Worm (Caenorhabditis elegans): ENCODE data around the gene dsl-2.

DNA sequence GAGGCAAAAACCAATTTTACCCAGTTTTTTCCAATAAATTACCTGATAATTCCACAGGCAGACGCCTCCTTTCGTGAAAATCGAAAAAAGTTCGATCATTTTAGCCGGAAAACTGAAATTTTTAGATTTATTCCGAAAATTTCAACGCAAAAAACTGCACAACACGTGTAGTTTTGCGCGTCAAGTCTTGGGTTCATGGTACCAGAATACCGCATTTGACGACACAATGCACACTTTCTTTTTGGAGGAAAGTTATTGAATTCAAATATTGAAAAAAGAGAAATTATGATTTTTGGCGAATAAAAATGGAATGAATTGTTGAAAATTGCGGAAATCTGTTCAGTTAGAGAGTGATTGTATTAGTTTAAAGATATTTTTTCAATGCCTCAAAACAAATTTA, 34.9 kb upstream of the dsl-2 start, which contains the start of gene F38A1.8:
- TF ChIP-seq unc-62 (GFP tag; optimal IDR thresholded peaks at IDR 0.05) (no peak), ztf-11 (tag; optimal IDR thresholded peaks at IDR 0.05) (no peak), nhr-237 (tag; optimal IDR thresholded peaks at IDR 0.05) (peak; percentile 64), nhr-28 (tag; optimal IDR thresholded peaks at IDR 0.05) (no peak), ces-1 (GFP tag; optimal IDR thresholded peaks at IDR 0.05) (no peak)
